Worm (Caenorhabditis elegans) whole organism, midembryonic: ENCODE measurements around the gene F18A12.2.

Source experiments
- T22C8.4 ChIP-seq: fragments of 200-800 bp; sonication (Bioruptor generic); IDR thresholded peaks from 2 replicates; pipeline ENCODE4 v1.3.6; 2022; ENCODE audit warnings: missing genetic modification characterization, missing compliant biosample characterization
- cog-1 ChIP-seq: sonication (generic microtip); optimal IDR thresholded peaks from 2 replicates; lab custom pipeline; 2016; ENCODE audit warnings: missing genetic modification characterization, missing compliant biosample characterization
- flt-1 ChIP-seq: fragments of 200-800 bp; sonication (Bioruptor generic); IDR thresholded peaks from 2 replicates; pipeline ENCODE4 v1.3.6; 2022; ENCODE audit warnings: missing genetic modification characterization, missing compliant biosample characterization
- klf-2 ChIP-seq: fragments of 200-800 bp; sonication (Bioruptor generic); conservative IDR thresholded peaks from 2 replicates; pipeline ENCODE4 v1.3.6; 2022; ENCODE audit warnings: missing genetic modification reagents, missing genetic modification characterization, missing compliant biosample characterization
- med-1 ChIP-seq: sonication (generic microtip); optimal IDR thresholded peaks from 2 replicates; lab custom pipeline; 2017; ENCODE audit warnings: missing genetic modification characterization, mild to moderate bottlenecking, missing compliant biosample characterization, antibody characterized with exemption, missing genetic modification reagents; ENCODE audit not compliant: insufficient read depth
- ref-1 ChIP-seq: fragments of 200-800 bp; sonication (Bioruptor generic); conservative IDR thresholded peaks from 2 replicates; pipeline ENCODE4 v1.3.6; 2022; ENCODE audit warnings: missing genetic modification reagents, missing genetic modification characterization, missing compliant biosample characterization
- ztf-23 ChIP-seq: fragments of 200-800 bp; sonication (Bioruptor generic); IDR thresholded peaks from 2 replicates; pipeline ENCODE4 v1.3.6; 2022; ENCODE audit warnings: missing genetic modification reagents, missing genetic modification characterization, missing compliant biosample characterization

ce11 chrII:3416528-3416927 is 1.9 kb downstream of the F18A12.2 start, which contains the start of gene nep-6:
- TF ChIP-seq ztf-23 (GFP tag; lab: Robert Waterston, UW) (no peak), klf-2 (GFP tag; lab: Robert Waterston, UW) (no peak), flt-1 (no peak), med-1 (no peak), T22C8.4 (no peak), cog-1 (tag; lab: Kevin White, UChicago) (no peak), ref-1 (GFP tag; lab: Robert Waterston, UW) (no peak)
